Worm (Caenorhabditis elegans) whole organism, young adult: ENCODE results near the gene Y54G2A.7.

Source experiments
- K12H6.12 ChIP-seq: fragments of 200-800 bp; sonication (Bioruptor generic); optimal IDR thresholded peaks from 2 replicates; lab custom pipeline; 2018; ENCODE audit warnings: mild to moderate bottlenecking, missing genetic modification characterization, missing compliant biosample characterization
- ets-4 ChIP-seq: fragments of 200-800 bp; sonication (Bioruptor generic); optimal IDR thresholded peaks from 2 replicates; lab custom pipeline; 2018; ENCODE audit warnings: mild to moderate bottlenecking, missing genetic modification characterization, missing compliant biosample characterization
- hlh-26 ChIP-seq: fragments of 200-800 bp; sonication (Bioruptor generic); conservative IDR thresholded peaks from 2 replicates; pipeline ENCODE4 v1.3.6; 2022; ENCODE audit warnings: missing genetic modification reagents, missing genetic modification characterization, missing compliant biosample characterization
- sptf-2 ChIP-seq: fragments of 200-800 bp; sonication (Bioruptor generic); optimal IDR thresholded peaks from 2 replicates; lab custom pipeline; 2018; ENCODE audit warnings: mild to moderate bottlenecking, missing genetic modification characterization, missing compliant biosample characterization

- TF ChIP-seq sptf-2 (GFP tag; lab: Kevin White, UChicago) (no peak), K12H6.12 (tag; lab: Kevin White, UChicago) (no peak), hlh-26 (GFP tag; lab: Robert Waterston, UW) (no peak), ets-4 (GFP tag; lab: Kevin White, UChicago) (no peak)
Observed at ce11 chrIV:2885260-2885659, 46.9 kb downstream of the Y54G2A.7 start.
